Worm (Caenorhabditis elegans) whole organism, L2 larva: ENCODE results near the gene flp-26.

ENCODE experiments used
- aly-2 ChIP-seq: fragments of 150-350 bp; optimal IDR thresholded peaks from 2 replicates; lab custom pipeline; 2014; ENCODE audit warnings: missing biosample characterization, missing genetic modification characterization
- lin-39 ChIP-seq: fragments of 150-350 bp; optimal IDR thresholded peaks from 2 replicates; lab custom pipeline; 2014; ENCODE audit warnings: missing biosample characterization, missing genetic modification reagents, missing genetic modification characterization
- lsy-2 ChIP-seq, 2 experiments: fragments of 150-350 bp in 1 of 2; sonication (generic microtip) in 1 of 2; optimal IDR thresholded peaks; 2 replicates each; lab custom pipeline; 2014 to 2017; ENCODE audit warnings: missing biosample characterization in 2 of 2, missing genetic modification characterization in 2 of 2
- mdl-1 ChIP-seq, 2 experiments: fragments of 150-350 bp in 1 of 2; sonication (generic microtip) in 1 of 2; optimal IDR thresholded peaks; 2 replicates each; lab custom pipeline; 2017; ENCODE audit warnings: missing biosample characterization in 2 of 2, missing genetic modification characterization in 2 of 2
- nhr-23 ChIP-seq: fragments of 150-350 bp; optimal IDR thresholded peaks from 2 replicates; lab custom pipeline; 2014; ENCODE audit warnings: missing biosample characterization, missing genetic modification reagents, missing genetic modification characterization
- nhr-6 ChIP-seq: fragments of 150-350 bp; optimal IDR thresholded peaks from 2 replicates; lab custom pipeline; 2014; ENCODE audit warnings: missing biosample characterization, missing genetic modification characterization
- unc-62 ChIP-seq: fragments of 150-350 bp; optimal IDR thresholded peaks from 2 replicates; lab custom pipeline; 2014; ENCODE audit warnings: missing biosample characterization, missing genetic modification reagents, missing genetic modification characterization

ce11 chrX:7005475-7005874 is 23.5 kb upstream of the flp-26 start, which contains the start of gene tyra-2:
- TF ChIP-seq lin-39 (tag; lab: Kevin White, UChicago): no peak
- no peak for TF ChIP-seq nhr-23
- TF ChIP-seq lsy-2 (tag; optimal IDR thresholded peaks at IDR 0.05; lab: Kevin White, UChicago): no peak
- no peak for TF ChIP-seq unc-62 (GFP tag; lab: Kevin White, UChicago)
- no peak for TF ChIP-seq aly-2 (tag; lab: Kevin White, UChicago)
- TF ChIP-seq mdl-1 (tag; optimal IDR thresholded peaks at IDR 0.05; lab: Kevin White, UChicago): no peak
- no peak for TF ChIP-seq nhr-6 (tag; lab: Kevin White, UChicago)
